Fruit fly (Drosophila melanogaster): ENCODE results near the gene RIOK1.

RIOK1 gene

DNA sequence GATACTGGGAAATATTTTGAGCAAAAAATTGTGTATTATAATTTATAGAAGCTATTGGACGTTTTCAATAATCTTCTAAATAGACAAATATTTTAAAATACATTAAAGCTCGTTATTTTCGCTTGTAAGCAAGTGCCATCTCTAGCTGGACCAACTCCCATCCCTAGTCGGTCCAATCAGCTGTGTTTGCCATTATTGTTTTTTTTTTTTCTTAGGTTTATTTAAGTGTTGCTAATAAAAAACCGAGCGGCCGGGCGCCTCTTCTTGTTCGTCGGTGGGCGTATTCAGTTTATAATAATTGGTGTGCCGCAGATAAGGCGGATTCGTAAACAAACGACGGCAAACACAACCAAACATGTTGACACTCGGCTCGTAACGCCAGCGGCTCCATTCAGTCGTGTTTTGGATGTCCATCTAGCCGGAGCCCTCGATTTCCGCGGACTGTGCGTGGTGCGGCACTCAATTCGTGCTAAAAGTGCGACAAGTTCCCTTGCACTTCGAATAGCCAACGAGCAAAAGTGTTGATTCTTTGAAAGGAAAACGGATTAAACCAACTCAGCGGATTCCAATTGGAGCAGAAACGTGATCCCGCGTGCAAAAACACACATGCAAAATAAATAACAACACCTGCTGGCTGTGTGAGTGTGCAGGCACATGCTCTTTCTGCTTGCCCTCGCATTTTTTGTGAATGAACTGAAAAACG lies 35.7 kb upstream of the RIOK1 start, which contains the start of gene Sugb (continued):
- no peak for TF ChIP-seq nerfin-2 (GFP tag; IDR thresholded peaks at IDR 0.05; ENCODE audit: partially characterized antibody)
- peak; percentile 67 for TF ChIP-seq CG7839 (tag; optimal IDR thresholded peaks at IDR 0.05)
- peak; percentile 70 for TF ChIP-seq Hsf (GFP tag; optimal IDR thresholded peaks at IDR 0.05)
- peak; percentile 55 for TF ChIP-seq NK7.1 (GFP tag; optimal IDR thresholded peaks at IDR 0.05)
- peak; percentile 7; the same call in 1 of the 2 replicates for TF ChIP-seq CG4730 (GFP tag; IDR thresholded peaks at IDR 0.05)
- TF ChIP-seq E2f1 (GFP tag; IDR thresholded peaks at IDR 0.05), result peak; percentile 41; the same call in 1 of the 2 replicates
- TF ChIP-seq BEAF-32 (GFP tag; optimal IDR thresholded peaks at IDR 0.05), result peak; percentile 74
- TF ChIP-seq CG2129 (GFP tag; IDR thresholded peaks at IDR 0.05; ENCODE audit: partially characterized antibody), result peak; percentile 32
- no peak for TF ChIP-seq ab (GFP tag; optimal IDR thresholded peaks at IDR 0.05)
- TF ChIP-seq phol (tag; optimal IDR thresholded peaks at IDR 0.05), result peak; percentile 27
- TF ChIP-seq Nf-YC (tag; optimal IDR thresholded peaks at IDR 0.05), result peak; percentile 64
- peak; percentile 68 for TF ChIP-seq bab2 (GFP tag; optimal IDR thresholded peaks at IDR 0.05)
- TF ChIP-seq CG3281 (GFP tag; optimal IDR thresholded peaks at IDR 0.05), result peak; percentile 19
- peak; percentile 35 for TF ChIP-seq CG9437 (GFP tag; optimal IDR thresholded peaks at IDR 0.05)
- TF ChIP-seq ssp (GFP tag; IDR thresholded peaks at IDR 0.05), result 0 out of 2 replicates have a peak, but pooled peaks have one; percentile 12
- no peak for TF ChIP-seq tap (tag; optimal IDR thresholded peaks at IDR 0.05)
- no peak for TF ChIP-seq TFAM (GFP tag; optimal IDR thresholded peaks at IDR 0.05)
- TF ChIP-seq ems (GFP tag; optimal IDR thresholded peaks at IDR 0.05), result peak; percentile 85
- peak; percentile 66; the same call in 1 of the 3 replicates for TF ChIP-seq knrl (GFP tag; IDR thresholded peaks at IDR 0.05; ENCODE audit: partially characterized antibody)
- peak; percentile 80 for TF ChIP-seq PHDP (tag; optimal IDR thresholded peaks at IDR 0.05)
- TF ChIP-seq CG34422 (GFP tag; IDR thresholded peaks at IDR 0.05), result peak; percentile 62; the same call in 1 of the 3 replicates
- no peak for TF ChIP-seq eve (GFP tag; optimal IDR thresholded peaks at IDR 0.05)
- no peak for TF ChIP-seq Six4 (GFP tag; optimal IDR thresholded peaks at IDR 0.05)
- TF ChIP-seq sna (GFP tag; IDR thresholded peaks at IDR 0.05; ENCODE audit: partially characterized antibody), result peak; percentile 71
- TF ChIP-seq fd3F (GFP tag; optimal IDR thresholded peaks at IDR 0.05), result peak; percentile 55
- peak; percentile 54 for TF ChIP-seq Sox100B (GFP tag; optimal IDR thresholded peaks at IDR 0.05)
- peak; percentile 20 for TF ChIP-seq CG2712 (tag; optimal IDR thresholded peaks at IDR 0.05)
- peak; percentile 71 for TF ChIP-seq CG7556 (GFP tag; optimal IDR thresholded peaks at IDR 0.05)
- TF ChIP-seq GATAe (GFP tag; conservative IDR thresholded peaks at IDR 0.05), result no peak; the same call in 1 of the 2 replicates
- no peak for TF ChIP-seq nerfin-1 (tag; optimal IDR thresholded peaks at IDR 0.05)
- peak; percentile 61 for TF ChIP-seq mirr (GFP tag; optimal IDR thresholded peaks at IDR 0.05)
- TF ChIP-seq CG8290 (GFP tag; optimal IDR thresholded peaks at IDR 0.05), result peak; percentile 14
- peak in 1 of 2 experiments; percentile 37 for TF ChIP-seq CG8290 (tag; optimal IDR thresholded peaks at IDR 0.05)
- no peak for TF ChIP-seq hb (GFP tag; IDR thresholded peaks at IDR 0.05; ENCODE audit: partially characterized antibody)
- no peak for TF ChIP-seq CG11696 (GFP tag; IDR thresholded peaks at IDR 0.05)
- no peak; the same call in 1 of the 2 replicates for TF ChIP-seq esg (GFP tag; conservative IDR thresholded peaks at IDR 0.05)
- no peak for TF ChIP-seq CG4854 (GFP tag; optimal IDR thresholded peaks at IDR 0.05)
- no peak for TF ChIP-seq ftz-f1 (GFP tag; optimal IDR thresholded peaks at IDR 0.05)
- TF ChIP-seq CG1647 (GFP tag; optimal IDR thresholded peaks at IDR 0.05), result peak; percentile 73
- TF ChIP-seq hbn (GFP tag; IDR thresholded peaks at IDR 0.05; ENCODE audit: partially characterized antibody), result peak; percentile 56; the same call in 1 of the 2 replicates
- TF ChIP-seq caup (GFP tag; optimal IDR thresholded peaks at IDR 0.05; ENCODE audit: severe bottlenecking), result peak; percentile 66
- TF ChIP-seq Atf-2 (GFP tag; optimal IDR thresholded peaks at IDR 0.05), result no peak
- no peak for TF ChIP-seq Sin3A (optimal IDR thresholded peaks at IDR 0.05)
- TF ChIP-seq B-H2 (GFP tag; optimal IDR thresholded peaks at IDR 0.05), result peak; percentile 82
- TF ChIP-seq Aef1 (GFP tag; IDR thresholded peaks at IDR 0.05), result peak; percentile 18; the same call in 1 of the 3 replicates
- peak; percentile 52 for TF ChIP-seq nmo (GFP tag; optimal IDR thresholded peaks at IDR 0.05)
- TF ChIP-seq CG1233 (GFP tag; optimal IDR thresholded peaks at IDR 0.05), result peak; percentile 59
- TF ChIP-seq HLH54F (GFP tag; optimal IDR thresholded peaks at IDR 0.05), result peak; percentile 58
- peak; percentile 40; the same call in 1 of the 2 replicates for TF ChIP-seq CG10366 (GFP tag; IDR thresholded peaks at IDR 0.05)
